Worm (Caenorhabditis elegans) whole organism, L1 larva: Measurements from ENCODE around the gene irld-30.
"Not testable (repeated sequence)": the region's sequence is repeated elsewhere in the genome, so short reads cannot be mapped to it uniquely, and the experiment has no call there.

Source experiments
- C34B4.2 ChIP-seq: sonication (generic microtip); optimal IDR thresholded peaks from 2 replicates; lab custom pipeline; 2017; ENCODE audit warnings: mild to moderate bottlenecking, missing genetic modification characterization, missing compliant biosample characterization
- ama-1 ChIP-seq: fragments of 150-350 bp; optimal IDR thresholded peaks from 2 replicates; lab custom pipeline; 2014
- ceh-88 ChIP-seq: fragments of 200-800 bp; sonication (Bioruptor generic); IDR thresholded peaks from 2 replicates; pipeline ENCODE4 v1.3.6; 2022; ENCODE audit warnings: missing genetic modification characterization, missing compliant biosample characterization
- efl-1 ChIP-seq, 4 experiments: fragments of 150-350 bp; optimal IDR thresholded peaks in 3 of 4; peaks in 1 of 4; 1 replicate in 1 of 4; 2 replicates in 3 of 4; lab custom pipeline; 2014; ENCODE audit warnings: missing biosample characterization in 2 of 4, missing genetic modification characterization in 2 of 4, missing genetic modification reagents in 2 of 4
- jun-1 ChIP-seq: fragments of 150-350 bp; optimal IDR thresholded peaks from 2 replicates; lab custom pipeline; 2014; ENCODE audit warnings: missing biosample characterization, missing genetic modification reagents, missing genetic modification characterization
- lir-3 ChIP-seq: sonication (generic microtip); optimal IDR thresholded peaks from 2 replicates; lab custom pipeline; 2016; ENCODE audit warnings: mild to moderate bottlenecking, missing genetic modification characterization, moderate library complexity, missing compliant biosample characterization; ENCODE audit not compliant: poor library complexity
- nhr-11 ChIP-seq: fragments of 150-350 bp; optimal IDR thresholded peaks from 2 replicates; lab custom pipeline; 2014; ENCODE audit warnings: missing biosample characterization, missing genetic modification characterization
- nhr-90 ChIP-seq: sonication (generic microtip); optimal IDR thresholded peaks from 2 replicates; lab custom pipeline; 2016; ENCODE audit warnings: mild to moderate bottlenecking, missing genetic modification characterization, missing compliant biosample characterization; ENCODE audit not compliant: poor library complexity
- pqm-1 ChIP-seq: sonication (generic microtip); optimal IDR thresholded peaks from 3 replicates; lab custom pipeline; 2017; ENCODE audit warnings: missing biosample characterization, missing genetic modification characterization
- skn-1 ChIP-seq: fragments of 150-350 bp; optimal IDR thresholded peaks from 2 replicates; lab custom pipeline; 2014; ENCODE audit warnings: missing biosample characterization, missing genetic modification characterization
- snpc-4 ChIP-seq: fragments of 150-350 bp; optimal IDR thresholded peaks from 2 replicates; lab custom pipeline; 2014; ENCODE audit warnings: missing biosample characterization, missing genetic modification characterization
- snu-23 ChIP-seq: sonication (generic microtip); optimal IDR thresholded peaks from 2 replicates; lab custom pipeline; 2016; ENCODE audit warnings: missing genetic modification characterization, missing compliant biosample characterization
- zag-1 ChIP-seq: fragments of 150-350 bp; optimal IDR thresholded peaks from 2 replicates; lab custom pipeline; 2014; ENCODE audit warnings: missing biosample characterization, missing genetic modification characterization
- ztf-4 ChIP-seq: fragments of 150-350 bp; optimal IDR thresholded peaks from 2 replicates; lab custom pipeline; 2014; ENCODE audit warnings: missing biosample characterization, missing genetic modification characterization

ce11 chrV:2321001-2321400 lies 20.2 kb downstream of the irld-30 start, which contains the start of gene Y19D10B.6:
- not testable (repeated sequence) for TF ChIP-seq zag-1 (tag; lab: Kevin White, UChicago); ceh-88 (GFP tag; lab: Robert Waterston, UW); ztf-4 (tag; lab: Kevin White, UChicago); efl-1 (optimal IDR thresholded peaks at IDR 0.05; lab: Kevin White, UChicago); efl-1 (GFP tag; optimal IDR thresholded peaks at IDR 0.05 in 1 of 2; lab: Kevin White, UChicago); lir-3 (tag; lab: Kevin White, UChicago); snu-23; C34B4.2 (tag; lab: Kevin White, UChicago); skn-1 (tag; lab: Kevin White, UChicago); nhr-90 (tag; lab: Kevin White, UChicago); ama-1 (lab: Kevin White, UChicago); pqm-1; jun-1; nhr-11 (tag; lab: Kevin White, UChicago); snpc-4
